Worm (Caenorhabditis elegans) whole organism, L1 larva: ENCODE results near the gene F25H9.2.

Experiments used
- C04F5.9 ChIP-seq: sonication (generic microtip); optimal IDR thresholded peaks from 2 replicates; lab custom pipeline; 2016; ENCODE audit warnings: missing genetic modification characterization, missing compliant biosample characterization
- Y116A8C.19 ChIP-seq: sonication (generic microtip); optimal IDR thresholded peaks from 2 replicates; lab custom pipeline; 2016; ENCODE audit warnings: missing compliant biosample characterization, missing genetic modification characterization, borderline replicate concordance
- ama-1 ChIP-seq: fragments of 150-350 bp; optimal IDR thresholded peaks from 2 replicates; lab custom pipeline; 2014
- ceh-8 ChIP-seq: fragments of 200-800 bp; sonication (Bioruptor generic); optimal IDR thresholded peaks from 2 replicates; lab custom pipeline; 2018; ENCODE audit warnings: mild to moderate bottlenecking, missing genetic modification characterization, moderate library complexity, missing compliant biosample characterization
- dsc-1 ChIP-seq: sonication (generic microtip); optimal IDR thresholded peaks from 2 replicates; lab custom pipeline; 2016; ENCODE audit warnings: mild to moderate bottlenecking, missing genetic modification characterization, missing compliant biosample characterization
- efl-3 ChIP-seq: fragments of 200-800 bp; sonication (Bioruptor generic); optimal IDR thresholded peaks from 2 replicates; lab custom pipeline; 2018; ENCODE audit warnings: mild to moderate bottlenecking, missing genetic modification characterization, missing compliant biosample characterization
- egl-13 ChIP-seq: sonication (generic microtip); optimal IDR thresholded peaks from 2 replicates; lab custom pipeline; 2016; ENCODE audit warnings: missing genotype, missing genetic modification reagents, missing genetic modification characterization, missing compliant biosample characterization
- egl-27 ChIP-seq, 2 experiments: fragments of 150-350 bp in 1 of 2; sonication (generic microtip); optimal IDR thresholded peaks; 3 replicates each; lab custom pipeline; 2017 to 2018; ENCODE audit warnings: missing biosample characterization in 2 of 2, missing genetic modification characterization in 2 of 2, missing genetic modification reagents in 2 of 2
- elt-2 ChIP-seq: sonication (generic microtip); optimal IDR thresholded peaks from 2 replicates; lab custom pipeline; 2016; ENCODE audit warnings: missing genetic modification characterization, mild to moderate bottlenecking, inconsistent platforms, missing compliant biosample characterization, missing genetic modification reagents
- elt-3 ChIP-seq, 6 experiments: fragments of 150-350 bp in 1 of 6; sonication (generic microtip); optimal IDR thresholded peaks; 2 replicates each; lab custom pipeline; 2017 to 2018; ENCODE audit warnings: missing biosample characterization in 6 of 6, missing genetic modification characterization in 6 of 6, inconsistent platforms in 1 of 6
- ets-5 ChIP-seq: fragments of 200-800 bp; sonication (Bioruptor generic); IDR thresholded peaks from 2 replicates; pipeline ENCODE4 v1.3.6; 2022; ENCODE audit warnings: missing genetic modification characterization, missing compliant biosample characterization
- fkh-10 ChIP-seq: sonication (generic microtip); optimal IDR thresholded peaks from 2 replicates; lab custom pipeline; 2017; ENCODE audit warnings: missing biosample characterization, missing genetic modification reagents, missing genetic modification characterization
- fkh-4 ChIP-seq: sonication (generic microtip); optimal IDR thresholded peaks from 2 replicates; lab custom pipeline; 2016; ENCODE audit warnings: missing compliant biosample characterization, missing genetic modification characterization, borderline replicate concordance
- grh-1 ChIP-seq: fragments of 200-800 bp; sonication (Bioruptor generic); IDR thresholded peaks from 2 replicates; pipeline ENCODE4 v1.3.6; 2022; ENCODE audit warnings: missing genetic modification reagents, missing genetic modification characterization, missing compliant biosample characterization
- hlh-17 ChIP-seq: fragments of 200-800 bp; sonication (Bioruptor generic); optimal IDR thresholded peaks from 2 replicates; lab custom pipeline; 2018; ENCODE audit warnings: missing genetic modification characterization, mild to moderate bottlenecking, missing compliant biosample characterization, moderate library complexity, borderline replicate concordance
- hlh-4 ChIP-seq: sonication (generic microtip); optimal IDR thresholded peaks from 2 replicates; lab custom pipeline; 2016; ENCODE audit warnings: mild to moderate bottlenecking, missing genetic modification characterization, missing compliant biosample characterization
- irx-1 ChIP-seq: sonication (generic microtip); optimal IDR thresholded peaks from 2 replicates; lab custom pipeline; 2016; ENCODE audit warnings: missing genetic modification characterization, missing compliant biosample characterization
- isw-1 ChIP-seq: fragments of 200-800 bp; sonication (Bioruptor generic); IDR thresholded peaks from 2 replicates; pipeline ENCODE4 v1.3.6; 2022; ENCODE audit warnings: missing genetic modification characterization, missing compliant biosample characterization
- jun-1 ChIP-seq: fragments of 150-350 bp; optimal IDR thresholded peaks from 2 replicates; lab custom pipeline; 2014; ENCODE audit warnings: missing biosample characterization, missing genetic modification reagents, missing genetic modification characterization
- lin-14 ChIP-seq: fragments of 200-800 bp; sonication (Bioruptor generic); optimal IDR thresholded peaks from 2 replicates; lab custom pipeline; 2018; ENCODE audit warnings: mild to moderate bottlenecking, missing genetic modification characterization, moderate library complexity, missing compliant biosample characterization
- lin-15B ChIP-seq: fragments of 150-350 bp; sonication (generic microtip); optimal IDR thresholded peaks from 3 replicates; lab custom pipeline; 2014; ENCODE audit warnings: missing biosample characterization, missing genetic modification characterization
- lin-35 ChIP-seq, 2 experiments: fragments of 150-350 bp; optimal IDR thresholded peaks; 2 replicates each; lab custom pipeline; 2014; ENCODE audit warnings: missing biosample characterization in 2 of 2, missing genetic modification characterization in 2 of 2, missing genetic modification reagents in 2 of 2
- lin-39 ChIP-seq: fragments of 150-350 bp; optimal IDR thresholded peaks from 2 replicates; lab custom pipeline; 2014; ENCODE audit warnings: missing biosample characterization, missing genetic modification reagents, missing genetic modification characterization
- lsy-2 ChIP-seq, 2 experiments: fragments of 150-350 bp; optimal IDR thresholded peaks; 2 replicates each; lab custom pipeline; 2014; ENCODE audit warnings: missing biosample characterization in 2 of 2, missing genetic modification characterization in 2 of 2
- mab-9 ChIP-seq: fragments of 200-800 bp; sonication (Bioruptor generic); IDR thresholded peaks from 2 replicates; pipeline ENCODE4 v1.3.6; 2022; ENCODE audit warnings: missing genetic modification reagents, missing genetic modification characterization, missing compliant biosample characterization
- mep-1 ChIP-seq: fragments of 150-350 bp; optimal IDR thresholded peaks from 2 replicates; lab custom pipeline; 2014; ENCODE audit warnings: missing biosample characterization, missing genetic modification characterization
- nhr-11 ChIP-seq: fragments of 150-350 bp; optimal IDR thresholded peaks from 2 replicates; lab custom pipeline; 2014; ENCODE audit warnings: missing biosample characterization, missing genetic modification characterization
- nhr-12 ChIP-seq: sonication (generic microtip); optimal IDR thresholded peaks from 2 replicates; lab custom pipeline; 2017; ENCODE audit warnings: missing biosample characterization, missing genetic modification characterization
- nhr-20 ChIP-seq: sonication (generic microtip); optimal IDR thresholded peaks from 2 replicates; lab custom pipeline; 2016; ENCODE audit warnings: mild to moderate bottlenecking, missing genetic modification characterization, missing compliant biosample characterization
- nhr-47 ChIP-seq: sonication (generic microtip); optimal IDR thresholded peaks from 2 replicates; lab custom pipeline; 2016; ENCODE audit warnings: mild to moderate bottlenecking, missing genetic modification characterization, moderate library complexity, missing compliant biosample characterization
- nhr-71 ChIP-seq: sonication (generic microtip); optimal IDR thresholded peaks from 2 replicates; lab custom pipeline; 2016; ENCODE audit warnings: mild to moderate bottlenecking, missing genetic modification characterization, moderate library complexity, missing compliant biosample characterization
- nhr-76 ChIP-seq: sonication (generic microtip); optimal IDR thresholded peaks from 2 replicates; lab custom pipeline; 2017; ENCODE audit warnings: missing biosample characterization, missing genetic modification characterization
- nhr-84 ChIP-seq: sonication (generic microtip); optimal IDR thresholded peaks from 2 replicates; lab custom pipeline; 2017; ENCODE audit warnings: missing biosample characterization, missing genetic modification characterization
- nhr-85 ChIP-seq: sonication (generic microtip); peaks from one replicate; lab custom pipeline; 2016; ENCODE audit warnings: missing genetic modification characterization, inconsistent platforms, missing compliant biosample characterization
- nhr-90 ChIP-seq: sonication (generic microtip); optimal IDR thresholded peaks from 2 replicates; lab custom pipeline; 2016; ENCODE audit warnings: mild to moderate bottlenecking, missing genetic modification characterization, missing compliant biosample characterization; ENCODE audit not compliant: poor library complexity
- pqm-1 ChIP-seq: sonication (generic microtip); optimal IDR thresholded peaks from 3 replicates; lab custom pipeline; 2017; ENCODE audit warnings: missing biosample characterization, missing genetic modification characterization
- rnt-1 ChIP-seq: sonication (generic microtip); optimal IDR thresholded peaks from 2 replicates; lab custom pipeline; 2016; ENCODE audit warnings: mild to moderate bottlenecking, missing genetic modification characterization, moderate library complexity, missing compliant biosample characterization
- skn-1 ChIP-seq: fragments of 150-350 bp; optimal IDR thresholded peaks from 2 replicates; lab custom pipeline; 2014; ENCODE audit warnings: missing biosample characterization, missing genetic modification characterization
- snu-23 ChIP-seq: sonication (generic microtip); optimal IDR thresholded peaks from 2 replicates; lab custom pipeline; 2016; ENCODE audit warnings: missing genetic modification characterization, missing compliant biosample characterization
- sox-4 ChIP-seq: sonication (generic microtip); optimal IDR thresholded peaks from 2 replicates; lab custom pipeline; 2016; ENCODE audit warnings: missing genetic modification characterization, missing compliant biosample characterization
- sup-37 ChIP-seq: fragments of 200-800 bp; sonication (Bioruptor generic); optimal IDR thresholded peaks from 2 replicates; lab custom pipeline; 2018; ENCODE audit warnings: mild to moderate bottlenecking, missing genetic modification characterization, missing compliant biosample characterization
- tlp-1 ChIP-seq: fragments of 150-350 bp; optimal IDR thresholded peaks from 2 replicates; lab custom pipeline; 2014; ENCODE audit warnings: missing biosample characterization, missing genetic modification characterization
- unc-98 ChIP-seq: fragments of 200-800 bp; sonication (Bioruptor generic); IDR thresholded peaks from 2 replicates; pipeline ENCODE4 v1.3.6; 2022; ENCODE audit warnings: missing genetic modification characterization, missing compliant biosample characterization
- zag-1 ChIP-seq: fragments of 150-350 bp; optimal IDR thresholded peaks from 2 replicates; lab custom pipeline; 2014; ENCODE audit warnings: missing biosample characterization, missing genetic modification characterization
- zip-4 ChIP-seq: fragments of 200-800 bp; sonication (Bioruptor generic); optimal IDR thresholded peaks from 2 replicates; lab custom pipeline; 2018; ENCODE audit warnings: mild to moderate bottlenecking, missing genetic modification characterization, moderate library complexity, missing compliant biosample characterization
- ztf-11 ChIP-seq, 2 experiments: sonication (generic microtip); optimal IDR thresholded peaks; 2 replicates each; lab custom pipeline; 2016 to 2017; ENCODE audit warnings: missing genetic modification characterization in 2 of 2, missing biosample characterization in 1 of 2, missing compliant biosample characterization in 1 of 2
- ztf-4 ChIP-seq: fragments of 150-350 bp; optimal IDR thresholded peaks from 2 replicates; lab custom pipeline; 2014; ENCODE audit warnings: missing biosample characterization, missing genetic modification characterization

Gene F25H9.2

ce11 chrV:13497322-13497847, 39.5 kb downstream of the F25H9.2 start, which contains the start of the genes eea-1 and gut-2 (continued):
- TF ChIP-seq nhr-47 (peak; percentile 69), snu-23 (peak; percentile 88), ets-5 (GFP tag; lab: Robert Waterston, UW) (no peak), nhr-84 (tag; lab: Kevin White, UChicago) (no peak), sox-4 (no peak), elt-3 (tag; optimal IDR thresholded peaks at IDR 0.05; lab: Kevin White, UChicago) (peak in 3 of 6 experiments; percentile 6 to 78 (median 42)), unc-98 (GFP tag; lab: Robert Waterston, UW) (no peak), nhr-71 (tag; lab: Kevin White, UChicago) (peak; percentile 80), nhr-20 (tag; lab: Kevin White, UChicago) (peak; percentile 82), zag-1 (tag; lab: Kevin White, UChicago) (no peak), mab-9 (GFP tag; lab: Robert Waterston, UW) (no peak), hlh-4 (no peak), pqm-1 (no peak), nhr-12 (tag; lab: Kevin White, UChicago) (no peak), fkh-10 (GFP tag; lab: Kevin White, UChicago) (no peak), nhr-76 (tag; lab: Kevin White, UChicago) (no peak), lin-15B (peak; percentile 9), isw-1 (GFP tag; lab: Robert Waterston, UW) (peak; percentile 22; the same call in 1 of the 2 replicates), rnt-1 (tag; lab: Kevin White, UChicago) (peak; percentile 76), nhr-85 (tag; lab: Kevin White, UChicago) (peak; percentile 92), lin-35 (GFP tag; optimal IDR thresholded peaks at IDR 0.05; lab: Kevin White, UChicago) (peak; percentile 63 to 77), ztf-11 (tag; optimal IDR thresholded peaks at IDR 0.05; lab: Kevin White, UChicago) (no peak), mep-1 (tag; lab: Kevin White, UChicago) (peak; percentile 68), hlh-17 (GFP tag; lab: Kevin White, UChicago) (no peak), elt-2 (tag; lab: Kevin White, UChicago) (no peak), ztf-4 (tag; lab: Kevin White, UChicago) (peak; percentile 54), zip-4 (GFP tag; lab: Kevin White, UChicago) (no peak), egl-13 (tag; lab: Kevin White, UChicago) (no peak), irx-1 (tag; lab: Kevin White, UChicago) (peak; percentile 37), egl-27 (tag; optimal IDR thresholded peaks at IDR 0.05; lab: Kevin White, UChicago) (no peak), lsy-2 (tag; optimal IDR thresholded peaks at IDR 0.05; lab: Kevin White, UChicago) (peak; percentile 80 to 81), fkh-4 (tag; lab: Kevin White, UChicago) (no peak), dsc-1 (tag; lab: Kevin White, UChicago) (peak; percentile 44), nhr-90 (tag; lab: Kevin White, UChicago) (peak; percentile 66), skn-1 (tag; lab: Kevin White, UChicago) (peak; percentile 51), grh-1 (GFP tag; lab: Robert Waterston, UW) (peak; percentile 88), C04F5.9 (tag; lab: Kevin White, UChicago) (no peak), ceh-8 (GFP tag; lab: Kevin White, UChicago) (no peak), nhr-11 (tag; lab: Kevin White, UChicago) (no peak), sup-37 (no peak), tlp-1 (tag; lab: Kevin White, UChicago) (no peak), Y116A8C.19 (tag; lab: Kevin White, UChicago) (no peak), lin-39 (tag; lab: Kevin White, UChicago) (no peak), efl-3 (no peak), jun-1 (no peak), lin-14 (GFP tag; lab: Kevin White, UChicago) (peak; percentile 79), ama-1 (lab: Kevin White, UChicago) (peak; percentile 59)
